Fruit fly (Drosophila melanogaster): Measurements from ENCODE around the gene kst.

dm6 chr3L:3409626-3410301, 73.1 kb downstream of the kst start:
- TF ChIP-seq Hr96 (GFP tag; optimal IDR thresholded peaks at IDR 0.05) (no peak), bab1 (GFP tag; optimal IDR thresholded peaks at IDR 0.05) (no peak), CG11617 (GFP tag; optimal IDR thresholded peaks at IDR 0.05) (no peak), cnc (optimal IDR thresholded peaks at IDR 0.05) (no peak), CG12768 (GFP tag; optimal IDR thresholded peaks at IDR 0.05) (no peak)

Data from whole organism, adult.